Worm (Caenorhabditis elegans) whole organism, L4 larva: ENCODE measurements around the gene C45G9.6.

Source experiments
- D1046.2 ChIP-seq: fragments of 200-800 bp; sonication (Bioruptor generic); IDR thresholded peaks from 2 replicates; pipeline ENCODE4 v1.3.6; 2022; ENCODE audit warnings: missing genetic modification characterization, missing compliant biosample characterization
- F37D6.2 ChIP-seq: sonication (generic microtip); optimal IDR thresholded peaks from 2 replicates; lab custom pipeline; 2016; ENCODE audit warnings: mild to moderate bottlenecking, missing genetic modification characterization, missing compliant biosample characterization
- T20F7.1 ChIP-seq: fragments of 200-800 bp; sonication (Bioruptor generic); optimal IDR thresholded peaks from 2 replicates; lab custom pipeline; 2018; ENCODE audit warnings: mild to moderate bottlenecking, missing genetic modification characterization, missing compliant biosample characterization
- Y105C5A.15 ChIP-seq: fragments of 200-800 bp; sonication (Bioruptor generic); IDR thresholded peaks from 2 replicates; pipeline ENCODE4 v1.3.6; 2022; ENCODE audit warnings: missing genetic modification characterization, missing compliant biosample characterization
- Y5F2A.4 ChIP-seq: fragments of 200-800 bp; sonication (Bioruptor generic); optimal IDR thresholded peaks from 2 replicates; lab custom pipeline; 2018; ENCODE audit warnings: mild to moderate bottlenecking, missing genetic modification characterization, missing compliant biosample characterization
- aha-1 ChIP-seq: fragments of 150-350 bp; peaks from one replicate; lab custom pipeline; 2014; ENCODE audit warnings: missing biosample characterization, missing genetic modification characterization
- aly-2 ChIP-seq: sonication (generic microtip); optimal IDR thresholded peaks from 2 replicates; lab custom pipeline; 2018; ENCODE audit warnings: missing biosample characterization, missing genetic modification characterization
- ama-1 ChIP-seq: fragments of 150-350 bp; optimal IDR thresholded peaks from 2 replicates; lab custom pipeline; 2014; ENCODE audit warnings: inconsistent platforms, mixed read lengths
- ceh-20 ChIP-seq: fragments of 200-800 bp; sonication (Bioruptor generic); IDR thresholded peaks from 2 replicates; pipeline ENCODE4 v1.3.6; 2022; ENCODE audit warnings: missing genetic modification reagents, missing genetic modification characterization, missing compliant biosample characterization
- ceh-62 ChIP-seq: sonication (generic microtip); optimal IDR thresholded peaks from 2 replicates; lab custom pipeline; 2017; ENCODE audit warnings: missing biosample characterization, missing genetic modification characterization
- ces-1 ChIP-seq: fragments of 150-350 bp; sonication (generic microtip); optimal IDR thresholded peaks from 4 replicates; lab custom pipeline; 2014; ENCODE audit warnings: missing biosample characterization, missing genetic modification reagents, missing genetic modification characterization
- cey-2 ChIP-seq: sonication (generic microtip); optimal IDR thresholded peaks from 3 replicates; lab custom pipeline; 2017; ENCODE audit warnings: missing genetic modification characterization, mild to moderate bottlenecking, missing compliant biosample characterization, antibody characterized with exemption, borderline replicate concordance; ENCODE audit not compliant: insufficient read depth
- dmd-8 ChIP-seq: fragments of 200-800 bp; sonication (Bioruptor generic); IDR thresholded peaks from 2 replicates; pipeline ENCODE4 v1.3.6; 2022; ENCODE audit warnings: missing genetic modification characterization, missing compliant biosample characterization
- dmd-9 ChIP-seq: fragments of 200-800 bp; sonication (Bioruptor generic); IDR thresholded peaks from 2 replicates; pipeline ENCODE4 v1.3.6; 2022; ENCODE audit warnings: missing genetic modification reagents, missing genetic modification characterization, missing compliant biosample characterization
- dve-1 ChIP-seq: sonication (generic microtip); optimal IDR thresholded peaks from 2 replicates; lab custom pipeline; 2017; ENCODE audit warnings: antibody characterized with exemption, mild to moderate bottlenecking, missing genetic modification characterization, missing compliant biosample characterization; ENCODE audit not compliant: insufficient read depth
- fkh-10 ChIP-seq: fragments of 150-350 bp; optimal IDR thresholded peaks from 2 replicates; lab custom pipeline; 2014; ENCODE audit warnings: missing biosample characterization, missing genetic modification reagents, missing genetic modification characterization
- fos-1 ChIP-seq: fragments of 150-350 bp; optimal IDR thresholded peaks from 2 replicates; lab custom pipeline; 2014; ENCODE audit warnings: missing biosample characterization, missing genetic modification characterization
- gei-8 ChIP-seq: fragments of 200-800 bp; sonication (Bioruptor generic); optimal IDR thresholded peaks from 2 replicates; lab custom pipeline; 2018; ENCODE audit warnings: mild to moderate bottlenecking, missing genetic modification characterization, missing compliant biosample characterization
- hif-1 ChIP-seq, 2 experiments: sonication (generic microtip); optimal IDR thresholded peaks; 2 replicates each; lab custom pipeline; 2016 to 2017; ENCODE audit warnings: missing compliant biosample characterization in 2 of 2, missing genetic modification characterization in 2 of 2, missing genetic modification reagents in 2 of 2, missing genotype in 2 of 2, mild to moderate bottlenecking in 1 of 2
- hmg-1.1 ChIP-seq: fragments of 200-800 bp; sonication (Bioruptor generic); IDR thresholded peaks from 2 replicates; pipeline ENCODE4 v1.3.6; 2022; ENCODE audit warnings: missing genetic modification reagents, missing genetic modification characterization, missing compliant biosample characterization
- jun-1 ChIP-seq: fragments of 150-350 bp; optimal IDR thresholded peaks from 2 replicates; lab custom pipeline; 2014; ENCODE audit warnings: missing biosample characterization, missing genetic modification reagents, missing genetic modification characterization
- lim-7 ChIP-seq: fragments of 200-800 bp; sonication (Bioruptor generic); IDR thresholded peaks from 2 replicates; pipeline ENCODE4 v1.3.6; 2022; ENCODE audit warnings: missing genetic modification characterization, missing compliant biosample characterization
- madf-9 ChIP-seq: fragments of 200-800 bp; sonication (Bioruptor generic); conservative IDR thresholded peaks from 2 replicates; pipeline ENCODE4 v1.3.6; 2022; ENCODE audit warnings: missing genetic modification reagents, missing genetic modification characterization, missing compliant biosample characterization
- mdt-29 ChIP-seq: fragments of 200-800 bp; sonication (Bioruptor generic); IDR thresholded peaks from 2 replicates; pipeline ENCODE4 v1.3.6; 2022; ENCODE audit warnings: missing genetic modification reagents, missing genetic modification characterization, missing compliant biosample characterization
- mep-1 ChIP-seq: fragments of 150-350 bp; sonication (generic microtip); optimal IDR thresholded peaks from 3 replicates; lab custom pipeline; 2014; ENCODE audit warnings: missing biosample characterization, missing genetic modification characterization
- nhr-102 ChIP-seq: sonication (generic microtip); optimal IDR thresholded peaks from 2 replicates; lab custom pipeline; 2016; ENCODE audit warnings: mild to moderate bottlenecking, missing genetic modification characterization, moderate library complexity, missing compliant biosample characterization
- nhr-42 ChIP-seq: fragments of 200-800 bp; sonication (Bioruptor generic); IDR thresholded peaks from 2 replicates; pipeline ENCODE4 v1.3.6; 2022; ENCODE audit warnings: missing genetic modification characterization, missing compliant biosample characterization
- nhr-6 ChIP-seq: fragments of 150-350 bp; optimal IDR thresholded peaks from 2 replicates; lab custom pipeline; 2014; ENCODE audit warnings: missing biosample characterization, missing genetic modification characterization
- rbr-2 ChIP-seq: sonication (generic microtip); optimal IDR thresholded peaks from 2 replicates; lab custom pipeline; 2016; ENCODE audit warnings: missing genotype, missing genetic modification characterization, missing compliant biosample characterization
- sdz-12 ChIP-seq: fragments of 200-800 bp; sonication (Bioruptor generic); optimal IDR thresholded peaks from 2 replicates; lab custom pipeline; 2018; ENCODE audit warnings: mild to moderate bottlenecking, missing genetic modification characterization, missing compliant biosample characterization
- unc-130 ChIP-seq: sonication (generic microtip); optimal IDR thresholded peaks from 2 replicates; lab custom pipeline; 2016; ENCODE audit warnings: missing genetic modification reagents, missing genetic modification characterization, missing compliant biosample characterization
- unc-62 ChIP-seq, 3 experiments: fragments of 150-350 bp in 1 of 3; sonication (generic microtip); optimal IDR thresholded peaks in 2 of 3; peaks in 1 of 3; 1 replicate in 1 of 3; 2 replicates in 2 of 3; lab custom pipeline; 2014 to 2017; ENCODE audit warnings: missing biosample characterization in 3 of 3, missing genetic modification characterization in 3 of 3, missing genetic modification reagents in 3 of 3, missing genotype in 1 of 3
- vab-7 ChIP-seq: fragments of 200-800 bp; sonication (Bioruptor generic); IDR thresholded peaks from 2 replicates; pipeline ENCODE4 v1.3.6; 2022; ENCODE audit warnings: missing genetic modification reagents, missing genetic modification characterization, missing compliant biosample characterization
- zag-1 ChIP-seq: fragments of 150-350 bp; optimal IDR thresholded peaks from 2 replicates; lab custom pipeline; 2014; ENCODE audit warnings: missing biosample characterization, missing genetic modification characterization
- zip-11 ChIP-seq: fragments of 200-800 bp; sonication (Bioruptor generic); IDR thresholded peaks from 2 replicates; pipeline ENCODE4 v1.3.6; 2022; ENCODE audit warnings: missing genetic modification characterization, missing compliant biosample characterization
- zip-2 ChIP-seq: fragments of 150-350 bp; optimal IDR thresholded peaks from 2 replicates; lab custom pipeline; 2014; ENCODE audit warnings: missing biosample characterization, missing genetic modification characterization

C45G9.6 gene

ce11 chrIII:5018116-5018689 lies 18.1 kb upstream of the C45G9.6 start, which contains the start of gene wip-1 (continued):
- TF ChIP-seq nhr-102 (tag; lab: Kevin White, UChicago) = peak; percentile 97
- TF ChIP-seq fos-1 (tag; lab: Kevin White, UChicago) = peak; percentile 44
- TF ChIP-seq zip-2 (tag; lab: Kevin White, UChicago) = peak; percentile 88
- peak; percentile 88 for TF ChIP-seq vab-7 (GFP tag; lab: Robert Waterston, UW)
- peak; percentile 95 for TF ChIP-seq nhr-6 (tag; lab: Kevin White, UChicago)
- no peak for TF ChIP-seq zip-11 (GFP tag; lab: Robert Waterston, UW)
- TF ChIP-seq ces-1 (GFP tag; lab: Kevin White, UChicago) = peak; percentile 33
- TF ChIP-seq rbr-2 = peak; percentile 98
- peak; percentile 57 for TF ChIP-seq cey-2 (tag; lab: Kevin White, UChicago)
- peak; percentile 74; the same call in 1 of the 2 replicates for TF ChIP-seq D1046.2 (GFP tag; lab: Robert Waterston, UW)
- peak; percentile 94 for TF ChIP-seq dmd-9 (GFP tag; lab: Robert Waterston, UW)
- peak; percentile 95 for TF ChIP-seq T20F7.1 (GFP tag; lab: Kevin White, UChicago)
- TF ChIP-seq Y105C5A.15 = peak; percentile 84; the same call in 1 of the 2 replicates
- peak; percentile 94 for TF ChIP-seq nhr-42 (GFP tag; lab: Robert Waterston, UW)
- peak; percentile 11 for TF ChIP-seq gei-8 (GFP tag; lab: Kevin White, UChicago)
- TF ChIP-seq zag-1 (tag; lab: Kevin White, UChicago) = peak; percentile 66
- peak; percentile 36 for TF ChIP-seq ama-1 (lab: Kevin White, UChicago)
- peak; percentile 95 for TF ChIP-seq ceh-20 (GFP tag; lab: Robert Waterston, UW)
- peak; percentile 97 for TF ChIP-seq madf-9 (GFP tag; lab: Robert Waterston, UW)
- peak; percentile 95 for TF ChIP-seq F37D6.2 (tag; lab: Kevin White, UChicago)
- peak; percentile 76 for TF ChIP-seq lim-7 (GFP tag; lab: Robert Waterston, UW)
- peak; percentile 73 to 89 for TF ChIP-seq hif-1 (tag; optimal IDR thresholded peaks at IDR 0.05; lab: Kevin White, UChicago)
- peak; percentile 98 for TF ChIP-seq hmg-1.1 (GFP tag; lab: Robert Waterston, UW)
- TF ChIP-seq fkh-10 (GFP tag; lab: Kevin White, UChicago) = peak; percentile 85
- TF ChIP-seq dmd-8 (GFP tag; lab: Robert Waterston, UW) = peak; percentile 76; the same call in 1 of the 2 replicates
- TF ChIP-seq mep-1 (tag; lab: Kevin White, UChicago) = peak; percentile 99
- TF ChIP-seq Y5F2A.4 = peak; percentile 77
- peak; percentile 33 for TF ChIP-seq sdz-12 (GFP tag; lab: Kevin White, UChicago)
- peak; percentile 97 for TF ChIP-seq unc-130 (GFP tag; lab: Kevin White, UChicago)
- TF ChIP-seq jun-1 (tag; lab: Kevin White, UChicago) = peak; percentile 95
- no peak for TF ChIP-seq aly-2
- TF ChIP-seq mdt-29 (GFP tag; lab: Robert Waterston, UW) = peak; percentile 82
- peak in 1 of 2 experiments; percentile 99 for TF ChIP-seq unc-62 (GFP tag; optimal IDR thresholded peaks at IDR 0.05 in 1 of 2; lab: Kevin White, UChicago)
- peak; percentile 30 for TF ChIP-seq unc-62 (tag; optimal IDR thresholded peaks at IDR 0.05; lab: Kevin White, UChicago)
- TF ChIP-seq dve-1 (tag; lab: Kevin White, UChicago) = peak; percentile 100

ce11 chrIII:5020924-5021323 lies 15.3 kb upstream of the C45G9.6 start, which contains the start of gene mdt-11:
Gene mdt-11 (plus strand): TSS chrIII:5021224.
- no peak for TF ChIP-seq ceh-62 (tag; lab: Kevin White, UChicago)
- TF ChIP-seq aha-1 (tag; lab: Kevin White, UChicago) = peak; percentile 55
- TF ChIP-seq aly-2 = no peak
- no peak for TF ChIP-seq zip-2 (tag; lab: Kevin White, UChicago)
- no peak for TF ChIP-seq vab-7 (GFP tag; lab: Robert Waterston, UW)
- TF ChIP-seq madf-9 (GFP tag; lab: Robert Waterston, UW) = no peak
- TF ChIP-seq dmd-8 (GFP tag; lab: Robert Waterston, UW) = no peak
